Worm (Caenorhabditis elegans) whole organism, young adult: ENCODE measurements around the gene dhs-27.

Experiments used
- B0019.2 ChIP-seq: fragments of 200-800 bp; sonication (Bioruptor generic); conservative IDR thresholded peaks from 2 replicates; pipeline ENCODE4 v1.3.6; 2022; ENCODE audit warnings: missing genetic modification reagents, missing genetic modification characterization, missing compliant biosample characterization
- B0261.1 ChIP-seq: sonication (generic microtip); optimal IDR thresholded peaks from 2 replicates; lab custom pipeline; 2016; ENCODE audit warnings: mild to moderate bottlenecking, missing genetic modification characterization, moderate library complexity, missing compliant biosample characterization
- B0336.3 ChIP-seq: fragments of 200-800 bp; sonication (Bioruptor generic); IDR thresholded peaks from 2 replicates; pipeline ENCODE4 v1.3.6; 2022; ENCODE audit warnings: missing genetic modification characterization, missing compliant biosample characterization
- F33H1.4 ChIP-seq: fragments of 200-800 bp; sonication (Bioruptor generic); IDR thresholded peaks from 2 replicates; pipeline ENCODE4 v1.3.6; 2022; ENCODE audit warnings: missing genetic modification reagents, missing genetic modification characterization, missing compliant biosample characterization
- F37B4.10 ChIP-seq: fragments of 200-800 bp; sonication (Bioruptor generic); IDR thresholded peaks from 2 replicates; pipeline ENCODE4 v1.3.6; 2022; ENCODE audit warnings: missing genetic modification characterization, missing compliant biosample characterization
- F52B5.7 ChIP-seq: sonication (generic microtip); optimal IDR thresholded peaks from 2 replicates; lab custom pipeline; 2016; ENCODE audit warnings: mild to moderate bottlenecking, missing genetic modification characterization, missing compliant biosample characterization
- F57C9.4 ChIP-seq: sonication (generic microtip); optimal IDR thresholded peaks from 2 replicates; lab custom pipeline; 2017; ENCODE audit warnings: mild to moderate bottlenecking, missing genetic modification characterization, missing compliant biosample characterization
- Y53G8AR.9 ChIP-seq: fragments of 200-800 bp; sonication (Bioruptor generic); conservative IDR thresholded peaks from 2 replicates; pipeline ENCODE4 v1.3.6; 2022; ENCODE audit warnings: missing genetic modification reagents, missing genetic modification characterization, missing compliant biosample characterization
- Y56A3A.18 ChIP-seq: fragments of 200-800 bp; sonication (Bioruptor generic); IDR thresholded peaks from 2 replicates; pipeline ENCODE4 v1.3.6; 2022; ENCODE audit warnings: missing genetic modification reagents, missing genetic modification characterization, missing compliant biosample characterization
- ZK185.1 ChIP-seq: sonication (generic microtip); optimal IDR thresholded peaks from 2 replicates; lab custom pipeline; 2016; ENCODE audit warnings: mild to moderate bottlenecking, missing genetic modification characterization, missing compliant biosample characterization; ENCODE audit not compliant: poor library complexity, severe bottlenecking
- attf-5 ChIP-seq: fragments of 200-800 bp; sonication (Bioruptor generic); optimal IDR thresholded peaks from 2 replicates; lab custom pipeline; 2018; ENCODE audit warnings: mild to moderate bottlenecking, missing genetic modification characterization, missing compliant biosample characterization
- bed-1 ChIP-seq: fragments of 200-800 bp; sonication (Bioruptor generic); IDR thresholded peaks from 2 replicates; pipeline ENCODE4 v1.3.6; 2022; ENCODE audit warnings: missing genetic modification reagents, missing genetic modification characterization, missing compliant biosample characterization
- bed-2 ChIP-seq: fragments of 200-800 bp; sonication (Bioruptor generic); IDR thresholded peaks from 2 replicates; pipeline ENCODE4 v1.3.6; 2022; ENCODE audit warnings: missing genetic modification reagents, missing genetic modification characterization, missing compliant biosample characterization
- ceh-27 ChIP-seq: fragments of 200-800 bp; sonication (Bioruptor generic); optimal IDR thresholded peaks from 2 replicates; lab custom pipeline; 2018; ENCODE audit warnings: mild to moderate bottlenecking, missing genetic modification characterization, moderate library complexity, missing compliant biosample characterization
- ceh-91 ChIP-seq: fragments of 200-800 bp; sonication (Bioruptor generic); IDR thresholded peaks from 2 replicates; pipeline ENCODE4 v1.3.6; 2022; ENCODE audit warnings: missing genetic modification reagents, missing genetic modification characterization, missing compliant biosample characterization
- chd-7 ChIP-seq: sonication (generic microtip); optimal IDR thresholded peaks from 2 replicates; lab custom pipeline; 2016; ENCODE audit warnings: mild to moderate bottlenecking, missing genetic modification characterization, moderate library complexity, missing compliant biosample characterization
- dox-1 ChIP-seq: fragments of 200-800 bp; sonication (Bioruptor generic); IDR thresholded peaks from 2 replicates; pipeline ENCODE4 v1.3.6; 2022; ENCODE audit warnings: missing genetic modification reagents, missing genetic modification characterization, missing compliant biosample characterization
- dpff-1 ChIP-seq: sonication (generic microtip); optimal IDR thresholded peaks from 2 replicates; lab custom pipeline; 2017; ENCODE audit warnings: mild to moderate bottlenecking, missing genetic modification characterization, missing compliant biosample characterization
- dpl-1 ChIP-seq: fragments of 150-350 bp; optimal IDR thresholded peaks from 2 replicates; lab custom pipeline; 2014; ENCODE audit warnings: missing biosample characterization, missing genetic modification reagents, missing genetic modification characterization
- egl-44 ChIP-seq: fragments of 200-800 bp; sonication (Bioruptor generic); IDR thresholded peaks from 2 replicates; pipeline ENCODE4 v1.3.6; 2022; ENCODE audit warnings: missing genetic modification reagents, missing genetic modification characterization, missing compliant biosample characterization
- egrh-3 ChIP-seq: fragments of 200-800 bp; sonication (Bioruptor generic); IDR thresholded peaks from 2 replicates; pipeline ENCODE4 v1.3.6; 2022; ENCODE audit warnings: missing genetic modification reagents, missing genetic modification characterization, missing compliant biosample characterization
- him-1 ChIP-seq: sonication (generic microtip); optimal IDR thresholded peaks from 2 replicates; lab custom pipeline; 2016; ENCODE audit warnings: missing genotype, missing genetic modification reagents, missing genetic modification characterization, missing compliant biosample characterization
- hlh-26 ChIP-seq: fragments of 200-800 bp; sonication (Bioruptor generic); conservative IDR thresholded peaks from 2 replicates; pipeline ENCODE4 v1.3.6; 2022; ENCODE audit warnings: missing genetic modification reagents, missing genetic modification characterization, missing compliant biosample characterization
- lin-35 ChIP-seq, 3 experiments: fragments of 150-350 bp in 2 of 3; sonication (generic microtip) in 1 of 3; optimal IDR thresholded peaks; 2 replicates each; lab custom pipeline; 2014 to 2018; ENCODE audit warnings: missing biosample characterization in 3 of 3, missing genetic modification characterization in 3 of 3, missing genetic modification reagents in 3 of 3
- lsy-27 ChIP-seq: sonication (generic microtip); optimal IDR thresholded peaks from 2 replicates; lab custom pipeline; 2017; ENCODE audit warnings: missing genetic modification characterization, mild to moderate bottlenecking, missing compliant biosample characterization, antibody characterized with exemption, missing genotype, borderline replicate concordance; ENCODE audit not compliant: insufficient read depth
- madf-10 ChIP-seq: sonication (generic microtip); optimal IDR thresholded peaks from 2 replicates; lab custom pipeline; 2016; ENCODE audit warnings: mild to moderate bottlenecking, missing genetic modification characterization, missing compliant biosample characterization
- mcd-1 ChIP-seq: fragments of 200-800 bp; sonication (Bioruptor generic); IDR thresholded peaks from 2 replicates; pipeline ENCODE4 v1.3.6; 2022; ENCODE audit warnings: missing genetic modification reagents, missing genetic modification characterization, missing compliant biosample characterization
- mel-28 ChIP-seq: sonication (generic microtip); optimal IDR thresholded peaks from 2 replicates; lab custom pipeline; 2016; ENCODE audit warnings: borderline replicate concordance, mild to moderate bottlenecking, missing genetic modification characterization, missing compliant biosample characterization
- mxl-1 ChIP-seq: sonication (generic microtip); optimal IDR thresholded peaks from 2 replicates; lab custom pipeline; 2016; ENCODE audit warnings: missing genetic modification characterization, missing compliant biosample characterization
- nhr-179 ChIP-seq: sonication (generic microtip); optimal IDR thresholded peaks from 2 replicates; lab custom pipeline; 2016; ENCODE audit warnings: mild to moderate bottlenecking, missing genetic modification characterization, missing compliant biosample characterization
- nhr-80 ChIP-seq: sonication (generic microtip); optimal IDR thresholded peaks from 2 replicates; lab custom pipeline; 2016; ENCODE audit warnings: missing genetic modification characterization, missing compliant biosample characterization
- pbrm-1 ChIP-seq: fragments of 200-800 bp; sonication (Bioruptor generic); IDR thresholded peaks from 2 replicates; pipeline ENCODE4 v1.3.6; 2022; ENCODE audit warnings: missing genetic modification reagents, missing genetic modification characterization, missing compliant biosample characterization
- repo-1 ChIP-seq: sonication (generic microtip); optimal IDR thresholded peaks from 2 replicates; lab custom pipeline; 2017; ENCODE audit warnings: mild to moderate bottlenecking, missing genetic modification characterization, missing compliant biosample characterization
- sdz-38 ChIP-seq: sonication (generic microtip); optimal IDR thresholded peaks from 2 replicates; lab custom pipeline; 2016; ENCODE audit warnings: missing genotype, missing genetic modification characterization, missing compliant biosample characterization
- snpc-1.3 ChIP-seq: sonication (generic microtip); optimal IDR thresholded peaks from 2 replicates; lab custom pipeline; 2017; ENCODE audit warnings: missing genetic modification characterization, mild to moderate bottlenecking, missing compliant biosample characterization, antibody characterized with exemption, moderate library complexity, missing genotype, missing genetic modification reagents; ENCODE audit not compliant: insufficient read depth
- snpc-3.4 ChIP-seq: sonication (generic microtip); optimal IDR thresholded peaks from 2 replicates; lab custom pipeline; 2017; ENCODE audit warnings: missing genetic modification characterization, mild to moderate bottlenecking, missing compliant biosample characterization, antibody characterized with exemption, moderate library complexity, missing genotype, missing genetic modification reagents
- sptf-2 ChIP-seq: fragments of 200-800 bp; sonication (Bioruptor generic); optimal IDR thresholded peaks from 2 replicates; lab custom pipeline; 2018; ENCODE audit warnings: mild to moderate bottlenecking, missing genetic modification characterization, missing compliant biosample characterization
- tbp1 ChIP-seq: fragments of 200-800 bp; sonication (Bioruptor generic); optimal IDR thresholded peaks from 2 replicates; lab custom pipeline; 2018; ENCODE audit warnings: mild to moderate bottlenecking, missing genetic modification characterization, missing compliant biosample characterization
- unc-62 ChIP-seq: fragments of 150-350 bp; optimal IDR thresholded peaks from 2 replicates; lab custom pipeline; 2014; ENCODE audit warnings: missing biosample characterization, missing genetic modification reagents, missing genetic modification characterization
- zfh-2 ChIP-seq: fragments of 200-800 bp; sonication (Bioruptor generic); conservative IDR thresholded peaks from 2 replicates; pipeline ENCODE4 v1.3.6; 2022; ENCODE audit warnings: missing genetic modification reagents, missing genetic modification characterization, missing compliant biosample characterization
- ztf-18 ChIP-seq: sonication (generic microtip); optimal IDR thresholded peaks from 2 replicates; lab custom pipeline; 2016; ENCODE audit warnings: missing genotype, mild to moderate bottlenecking, missing genetic modification characterization, missing compliant biosample characterization
- ztf-22 ChIP-seq: fragments of 200-800 bp; sonication (Bioruptor generic); optimal IDR thresholded peaks from 2 replicates; lab custom pipeline; 2018; ENCODE audit warnings: mild to moderate bottlenecking, missing genetic modification characterization, moderate library complexity, missing compliant biosample characterization
- ztf-3 ChIP-seq: fragments of 200-800 bp; sonication (Bioruptor generic); optimal IDR thresholded peaks from 2 replicates; lab custom pipeline; 2018; ENCODE audit warnings: mild to moderate bottlenecking, missing genetic modification characterization, missing compliant biosample characterization

The dhs-27 gene

ce11 chrX:3379114-3379513, 35.4 kb downstream of the dhs-27 start, which contains the start of gene sorf-1:
Gene sorf-1, minus strand, starts transcription at chrX:3379248.
- TF ChIP-seq mel-28 (tag; lab: Kevin White, UChicago) (no peak), mxl-1 (tag; lab: Kevin White, UChicago) (no peak), F33H1.4 (GFP tag; lab: Robert Waterston, UW) (no peak), egl-44 (GFP tag; lab: Robert Waterston, UW) (no peak)
- TF ChIP-seq, all 124 proteins: peak for 0

- TF ChIP-seq snpc-1.3 (tag; lab: Kevin White, UChicago) (no peak), bed-1 (GFP tag; lab: Robert Waterston, UW) (no peak), him-1 (tag; lab: Kevin White, UChicago) (no peak), nhr-179 (no peak), F52B5.7 (tag; lab: Kevin White, UChicago) (no peak)
These were observed 39.2 kb downstream of the dhs-27 start for ce11 chrX:3375320-3375719.

- TF ChIP-seq bed-1 (GFP tag; lab: Robert Waterston, UW) (no peak), Y53G8AR.9 (GFP tag; lab: Robert Waterston, UW) (no peak), lsy-27 (tag; lab: Kevin White, UChicago) (no peak), B0019.2 (no peak), B0336.3 (GFP tag; lab: Robert Waterston, UW) (no peak), pbrm-1 (GFP tag; lab: Robert Waterston, UW) (no peak), F57C9.4 (no peak), ceh-91 (GFP tag; lab: Robert Waterston, UW) (no peak), sdz-38 (tag; lab: Kevin White, UChicago) (no peak), nhr-80 (no peak), unc-62 (GFP tag; lab: Kevin White, UChicago) (no peak), sptf-2 (GFP tag; lab: Kevin White, UChicago) (no peak), lin-35 (GFP tag; optimal IDR thresholded peaks at IDR 0.05; lab: Kevin White, UChicago) (no peak)
These were observed 39.9 kb downstream of the dhs-27 start, which contains the start of gene clc-3 for ce11 chrX:3374642-3375041. Gene clc-3, minus strand, starts transcription at chrX:3374742.

DNA sequence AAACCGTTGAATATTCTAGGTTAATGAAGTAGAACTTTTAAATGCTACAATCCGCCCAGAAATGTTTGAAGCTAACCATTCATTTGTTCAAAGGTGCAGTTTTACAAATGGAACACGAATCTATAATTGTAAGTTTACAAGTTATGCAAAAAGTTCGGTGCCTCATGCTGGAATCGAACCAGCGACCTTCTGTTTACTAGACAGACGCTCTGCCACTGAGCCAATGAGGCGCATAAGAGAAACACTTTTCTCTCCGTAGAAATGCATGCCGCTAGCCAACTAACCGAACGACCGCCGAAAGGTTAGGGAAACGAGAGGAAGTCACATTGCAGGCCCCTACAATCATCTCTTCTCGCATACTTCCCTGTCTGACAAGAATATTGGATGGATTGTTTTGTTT, 43.2 kb downstream of the dhs-27 start:
- no peak for TF ChIP-seq hlh-26 (GFP tag; lab: Robert Waterston, UW)
- peak; percentile 65 for TF ChIP-seq ztf-18
- TF ChIP-seq egrh-3 (GFP tag; lab: Robert Waterston, UW) = peak; percentile 57; the same call in 1 of the 2 replicates
- peak; percentile 72; the same call in 1 of the 2 replicates for TF ChIP-seq Y56A3A.18 (GFP tag; lab: Robert Waterston, UW)
- no peak for TF ChIP-seq B0019.2
- TF ChIP-seq snpc-3.4 (tag; lab: Kevin White, UChicago) = peak; percentile 86
- TF ChIP-seq F52B5.7 (tag; lab: Kevin White, UChicago) = peak; percentile 75
- TF ChIP-seq ceh-27 (GFP tag; lab: Kevin White, UChicago) = peak; percentile 74
- TF ChIP-seq dpff-1 = no peak
- peak; percentile 95 for TF ChIP-seq B0261.1 (tag; lab: Kevin White, UChicago)
- TF ChIP-seq lsy-27 (tag; lab: Kevin White, UChicago) = peak; percentile 63
- TF ChIP-seq unc-62 (GFP tag; lab: Kevin White, UChicago) = no peak
- TF ChIP-seq attf-5 (GFP tag; lab: Kevin White, UChicago) = peak; percentile 42
- no peak for TF ChIP-seq F37B4.10
- TF ChIP-seq madf-10 = peak; percentile 79
- no peak for TF ChIP-seq bed-2 (GFP tag; lab: Robert Waterston, UW)
- peak; percentile 85 for TF ChIP-seq dox-1 (GFP tag; lab: Robert Waterston, UW)
- peak; percentile 83 for TF ChIP-seq ZK185.1
- TF ChIP-seq repo-1 (tag; lab: Kevin White, UChicago) = peak; percentile 59
- TF ChIP-seq ztf-3 (GFP tag; lab: Kevin White, UChicago) = peak; percentile 52
- peak; percentile 60; the same call in 1 of the 2 replicates for TF ChIP-seq mcd-1 (GFP tag; lab: Robert Waterston, UW)
- TF ChIP-seq zfh-2 (GFP tag; lab: Robert Waterston, UW) = no peak; the same call in 1 of the 2 replicates
- peak; percentile 78 for TF ChIP-seq chd-7
- TF ChIP-seq dpl-1 = no peak
- peak; percentile 38 for TF ChIP-seq ztf-22 (GFP tag; lab: Kevin White, UChicago)
- peak; percentile 20 for TF ChIP-seq nhr-179
- peak; percentile 97 for TF ChIP-seq tbp1 (GFP tag; lab: Kevin White, UChicago)
